Fruit fly (Drosophila melanogaster) whole organism, prepupa: Measurements from ENCODE around the gene CG17646.

Experiments
- CG10631 ChIP-seq: fragments of 200-800 bp; sonication (Bioruptor generic); optimal IDR thresholded peaks from 2 replicates; lab custom pipeline; 2016; ENCODE audit warnings: missing biosample characterization, missing genetic modification characterization
- CG10669 ChIP-seq: fragments of 200-800 bp; sonication (Bioruptor generic); optimal IDR thresholded peaks from 3 replicates; lab custom pipeline; 2018; ENCODE audit warnings: missing biosample characterization, mild to moderate bottlenecking, missing genetic modification characterization, moderate library complexity
- CG11294 ChIP-seq: fragments of 200-800 bp; sonication (Bioruptor generic); IDR thresholded peaks from 2 replicates; pipeline ENCODE4 v1.3.6; 2022; ENCODE audit warnings: missing biosample characterization, missing genetic modification characterization
- CG11762 ChIP-seq: fragments of 200-800 bp; sonication (Bioruptor generic); optimal IDR thresholded peaks from 3 replicates; lab custom pipeline; 2016; ENCODE audit warnings: missing biosample characterization, missing genetic modification characterization; ENCODE audit not compliant: insufficient read depth
- CG11902 ChIP-seq: fragments of 200-800 bp; sonication (Bioruptor generic); optimal IDR thresholded peaks from 3 replicates; lab custom pipeline; 2016; ENCODE audit warnings: missing biosample characterization, missing genetic modification characterization
- CG1621 ChIP-seq: fragments of 200-800 bp; sonication (Bioruptor generic); optimal IDR thresholded peaks from 3 replicates; lab custom pipeline; 2018; ENCODE audit warnings: missing biosample characterization, mild to moderate bottlenecking, missing genetic modification characterization
- CG16779 ChIP-seq: fragments of 200-800 bp; sonication (Bioruptor generic); optimal IDR thresholded peaks from 3 replicates; lab custom pipeline; 2017; ENCODE audit warnings: missing biosample characterization, mild to moderate bottlenecking, missing genetic modification characterization
- CG3032 ChIP-seq: fragments of 200-800 bp; optimal IDR thresholded peaks from 2 replicates; lab custom pipeline; 2019; ENCODE audit warnings: missing biosample characterization, mild to moderate bottlenecking, missing genetic modification characterization, moderate library complexity
- CG31627 ChIP-seq: fragments of 200-800 bp; sonication (Bioruptor generic); optimal IDR thresholded peaks from 3 replicates; lab custom pipeline; 2016; ENCODE audit warnings: missing biosample characterization, missing genetic modification characterization
- CG32006 ChIP-seq: fragments of 200-800 bp; sonication (Bioruptor generic); optimal IDR thresholded peaks from 3 replicates; lab custom pipeline; 2017; ENCODE audit warnings: missing biosample characterization, mild to moderate bottlenecking, missing genetic modification characterization
- CG34406 ChIP-seq: fragments of 200-800 bp; sonication (Bioruptor generic); optimal IDR thresholded peaks from 3 replicates; lab custom pipeline; 2016; ENCODE audit warnings: missing biosample characterization, missing genetic modification characterization
- CG3919 ChIP-seq: fragments of 200-800 bp; sonication (Bioruptor generic); optimal IDR thresholded peaks from 3 replicates; lab custom pipeline; 2016; ENCODE audit warnings: missing biosample characterization, missing genetic modification characterization
- CG4318 ChIP-seq: fragments of 200-800 bp; sonication (Bioruptor generic); optimal IDR thresholded peaks from 3 replicates; lab custom pipeline; 2017; ENCODE audit warnings: missing biosample characterization, mild to moderate bottlenecking, missing genetic modification characterization
- CG6163 ChIP-seq: fragments of 200-800 bp; sonication (Bioruptor generic); IDR thresholded peaks from 3 replicates; pipeline ENCODE4 v1.3.6; 2022; ENCODE audit warnings: missing biosample characterization, missing genetic modification characterization
- CG6276 ChIP-seq: fragments of 200-800 bp; sonication (Bioruptor generic); optimal IDR thresholded peaks from 2 replicates; lab custom pipeline; 2017; ENCODE audit warnings: missing biosample characterization, mild to moderate bottlenecking, missing genetic modification characterization
- CG6792 ChIP-seq: fragments of 200-800 bp; sonication (Bioruptor generic); optimal IDR thresholded peaks from 3 replicates; lab custom pipeline; 2016; ENCODE audit warnings: missing biosample characterization, missing genetic modification characterization
- CG6808 ChIP-seq: fragments of 200-800 bp; sonication (Bioruptor generic); optimal IDR thresholded peaks from 3 replicates; lab custom pipeline; 2017; ENCODE audit warnings: missing biosample characterization, missing genetic modification characterization, mild to moderate bottlenecking, moderate library complexity, missing genetic modification reagents
- CG6854 ChIP-seq: fragments of 200-800 bp; sonication (Bioruptor generic); optimal IDR thresholded peaks from 2 replicates; lab custom pipeline; 2017; ENCODE audit warnings: missing biosample characterization, mild to moderate bottlenecking, missing genetic modification characterization
- CG8319 ChIP-seq: fragments of 200-800 bp; sonication (Bioruptor generic); optimal IDR thresholded peaks from 3 replicates; lab custom pipeline; 2016; ENCODE audit warnings: missing biosample characterization, missing genetic modification characterization
- CG9139 ChIP-seq: fragments of 200-800 bp; sonication (Bioruptor generic); optimal IDR thresholded peaks from 3 replicates; lab custom pipeline; 2017; ENCODE audit warnings: missing biosample characterization, mild to moderate bottlenecking, missing genetic modification characterization
- Eip75B ChIP-seq: fragments of 200-800 bp; sonication (Bioruptor generic); optimal IDR thresholded peaks from 3 replicates; lab custom pipeline; 2016; ENCODE audit warnings: missing biosample characterization, missing genetic modification characterization
- Eip78C ChIP-seq: fragments of 200-800 bp; sonication (Bioruptor generic); peaks from one replicate; lab custom pipeline; 2016; ENCODE audit warnings: missing biosample characterization, missing genetic modification characterization
- Eip93F ChIP-seq: fragments of 200-800 bp; sonication (Bioruptor generic); optimal IDR thresholded peaks from 2 replicates; lab custom pipeline; 2016; ENCODE audit warnings: missing biosample characterization, mild to moderate bottlenecking, missing genetic modification characterization
- Ets21C ChIP-seq: fragments of 200-800 bp; sonication (Bioruptor generic); optimal IDR thresholded peaks from 3 replicates; lab custom pipeline; 2016; ENCODE audit warnings: missing biosample characterization, missing genetic modification characterization
- Hr4 ChIP-seq: fragments of 200-800 bp; sonication (Bioruptor generic); optimal IDR thresholded peaks from 3 replicates; lab custom pipeline; 2016; ENCODE audit warnings: missing biosample characterization, missing genetic modification characterization
- Lpt ChIP-seq: fragments of 200-800 bp; sonication (Bioruptor generic); optimal IDR thresholded peaks from 3 replicates; lab custom pipeline; 2016; ENCODE audit warnings: missing biosample characterization, missing genetic modification characterization
- OdsH ChIP-seq: fragments of 200-800 bp; sonication (Bioruptor generic); optimal IDR thresholded peaks from 3 replicates; lab custom pipeline; 2016; ENCODE audit warnings: missing biosample characterization, missing genetic modification characterization
- Sox102F ChIP-seq: fragments of 200-800 bp; sonication (Bioruptor generic); optimal IDR thresholded peaks from 2 replicates; lab custom pipeline; 2016; ENCODE audit warnings: missing biosample characterization, mild to moderate bottlenecking, missing genetic modification characterization
- Sox14 ChIP-seq: fragments of 200-800 bp; sonication (Bioruptor generic); optimal IDR thresholded peaks from 3 replicates; lab custom pipeline; 2016; ENCODE audit warnings: missing biosample characterization, missing genetic modification characterization
- achi ChIP-seq: fragments of 200-800 bp; sonication (Bioruptor generic); optimal IDR thresholded peaks from 3 replicates; lab custom pipeline; 2016; ENCODE audit warnings: missing biosample characterization, missing genetic modification characterization
- acj6 ChIP-seq: fragments of 200-800 bp; sonication (Bioruptor generic); optimal IDR thresholded peaks from 3 replicates; lab custom pipeline; 2016; ENCODE audit warnings: missing biosample characterization, missing genetic modification characterization
- cyc ChIP-seq: fragments of 200-800 bp; sonication (Bioruptor generic); optimal IDR thresholded peaks from 3 replicates; lab custom pipeline; 2016; ENCODE audit warnings: missing biosample characterization, missing genetic modification characterization
- dsx ChIP-seq: fragments of 200-800 bp; optimal IDR thresholded peaks from 3 replicates; lab custom pipeline; 2019; ENCODE audit warnings: missing biosample characterization, mild to moderate bottlenecking, missing genetic modification characterization, moderate library complexity; ENCODE audit not compliant: poor library complexity, severe bottlenecking
- esn ChIP-seq: fragments of 200-800 bp; sonication (Bioruptor generic); optimal IDR thresholded peaks from 2 replicates; lab custom pipeline; 2016; ENCODE audit warnings: missing biosample characterization, mild to moderate bottlenecking, missing genetic modification characterization, moderate library complexity
- fd59A ChIP-seq: fragments of 200-800 bp; sonication (Bioruptor generic); optimal IDR thresholded peaks from 2 replicates; lab custom pipeline; 2017; ENCODE audit warnings: missing biosample characterization, mild to moderate bottlenecking, missing genetic modification characterization, missing genetic modification reagents
- fkh ChIP-seq: fragments of 200-800 bp; sonication (Bioruptor generic); optimal IDR thresholded peaks from 3 replicates; lab custom pipeline; 2017; ENCODE audit warnings: missing biosample characterization, mild to moderate bottlenecking, missing genetic modification characterization, moderate library complexity
- net ChIP-seq: fragments of 200-800 bp; sonication (Bioruptor generic); optimal IDR thresholded peaks from 3 replicates; lab custom pipeline; 2016; ENCODE audit warnings: missing biosample characterization, missing genetic modification characterization
- pdm3 ChIP-seq: fragments of 200-800 bp; sonication (Bioruptor generic); optimal IDR thresholded peaks from 3 replicates; lab custom pipeline; 2016; ENCODE audit warnings: missing biosample characterization, missing genetic modification characterization
- salr ChIP-seq, 2 experiments: fragments of 200-800 bp; sonication (Bioruptor generic); optimal IDR thresholded peaks; 3 replicates each; lab custom pipeline; 2016 to 2018; ENCODE audit warnings: missing biosample characterization in 2 of 2, missing genetic modification characterization in 2 of 2, mild to moderate bottlenecking in 1 of 2
- ss ChIP-seq, 2 experiments: fragments of 200-800 bp; sonication (Bioruptor generic); optimal IDR thresholded peaks; 2 replicates in 1 of 2; 3 replicates in 1 of 2; lab custom pipeline; 2017 to 2018; ENCODE audit warnings: mild to moderate bottlenecking in 2 of 2, missing biosample characterization in 2 of 2, missing genetic modification characterization in 2 of 2, moderate library complexity in 1 of 2
- topi ChIP-seq: fragments of 200-800 bp; sonication (Bioruptor generic); optimal IDR thresholded peaks from 3 replicates; lab custom pipeline; 2016; ENCODE audit warnings: missing biosample characterization, missing genetic modification characterization
- vri ChIP-seq: fragments of 200-800 bp; sonication (Bioruptor generic); optimal IDR thresholded peaks from 3 replicates; lab custom pipeline; 2016; ENCODE audit warnings: missing biosample characterization, mild to moderate bottlenecking, missing genetic modification characterization

The CG17646 gene

DNA sequence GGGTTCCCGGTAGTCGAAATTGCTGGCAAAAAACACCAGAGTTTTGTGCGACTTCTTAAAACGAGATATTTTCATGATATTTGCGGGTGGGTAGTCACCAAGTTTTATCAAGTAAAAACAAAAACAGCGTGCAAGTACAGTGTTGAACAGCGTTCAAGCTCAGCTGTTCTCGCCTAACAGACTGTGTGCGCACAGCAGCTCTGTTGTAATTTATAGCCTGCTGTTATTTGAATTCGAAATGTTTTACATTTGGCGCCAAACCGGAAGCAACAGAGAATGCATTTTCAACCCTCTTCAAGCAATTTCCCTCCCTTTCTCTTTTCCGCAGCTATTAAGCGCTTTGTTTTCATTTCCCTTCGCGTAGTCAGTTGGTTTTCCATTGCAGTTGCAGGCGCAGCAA is at the start of gene CG17646, which contains the start of gene CG17652:
TSS of gene CG17646 (plus strand) at position 336 of the 400 bp plus-strand sequence.
TSS of gene CG17652 (minus strand) at position 168 of the 400 bp plus-strand sequence.
- TF ChIP-seq Sox102F (GFP tag; lab: Kevin White, UChicago) = no peak
- peak; percentile 61 for TF ChIP-seq Eip78C (GFP tag; lab: Kevin White, UChicago)
- TF ChIP-seq CG16779 (tag; lab: Kevin White, UChicago) = no peak
- no peak for TF ChIP-seq CG3919 (GFP tag; lab: Kevin White, UChicago)
- TF ChIP-seq CG6163 (GFP tag; lab: Robert Waterston, UW) = peak; percentile 45; the same call in 2 of the 3 replicates
- TF ChIP-seq vri (GFP tag; lab: Kevin White, UChicago) = peak; percentile 15
- TF ChIP-seq CG6808 (GFP tag; lab: Kevin White, UChicago) = no peak
- TF ChIP-seq esn = peak; percentile 40
- peak in 1 of 2 experiments; percentile 8 for TF ChIP-seq ss (GFP tag; optimal IDR thresholded peaks at IDR 0.05; lab: Kevin White, UChicago)
- no peak for TF ChIP-seq cyc
- TF ChIP-seq CG3032 (tag; lab: Kevin White, UChicago) = no peak
- TF ChIP-seq CG10669 (GFP tag; lab: Kevin White, UChicago) = no peak
- TF ChIP-seq CG6854 (GFP tag; lab: Kevin White, UChicago) = peak; percentile 1
- peak; percentile 66 for TF ChIP-seq fkh (GFP tag; lab: Kevin White, UChicago)
- TF ChIP-seq Sox14 (GFP tag; lab: Kevin White, UChicago) = peak; percentile 2

DNA sequence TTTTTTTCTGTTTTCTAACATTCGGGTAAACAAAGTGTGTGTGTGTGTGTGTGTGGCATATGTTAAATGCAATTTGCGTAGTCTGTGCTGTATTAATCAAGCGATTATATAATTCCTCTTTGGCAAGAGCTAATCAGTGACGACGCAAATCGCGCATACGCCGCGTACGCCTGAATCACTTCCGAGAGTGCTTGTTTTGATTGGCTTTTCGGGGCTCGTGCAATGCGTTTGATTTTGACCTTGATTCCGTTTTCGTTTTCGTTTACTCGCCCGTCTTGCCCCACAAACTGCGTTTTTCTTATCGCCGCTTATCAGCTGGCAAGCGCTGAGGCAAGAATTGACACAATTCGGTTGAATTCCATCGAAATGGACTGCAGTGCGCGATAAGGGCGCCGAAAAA is 39.5 kb upstream of the CG17646 start:
- TF ChIP-seq Lpt (GFP tag; lab: Kevin White, UChicago) (no peak), esn (no peak), Ets21C (GFP tag; lab: Kevin White, UChicago) (no peak), Eip93F (GFP tag; lab: Kevin White, UChicago) (peak; percentile 50), pdm3 (GFP tag; lab: Kevin White, UChicago) (no peak), vri (GFP tag; lab: Kevin White, UChicago) (peak; percentile 89)

DNA sequence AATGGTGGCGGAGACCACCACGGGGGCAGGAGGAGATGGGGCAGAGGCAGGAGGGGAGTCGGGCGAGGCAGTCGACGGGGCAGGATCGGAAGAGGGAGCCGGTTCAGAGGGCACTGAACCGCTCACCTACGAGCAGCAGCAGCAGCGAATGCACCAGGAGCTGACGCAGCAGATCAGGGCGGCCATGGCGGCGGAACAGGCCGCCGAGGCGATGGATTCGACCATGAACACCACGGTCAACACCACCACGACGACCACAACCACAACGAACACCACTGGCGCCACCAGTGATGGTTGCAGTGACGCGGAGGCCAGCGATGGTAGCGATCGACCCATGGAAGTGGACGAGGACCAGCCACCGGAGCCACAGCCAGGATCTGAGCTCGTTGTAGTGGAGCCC is 36.1 kb upstream of the CG17646 start:
- TF ChIP-seq CG16779 (tag; lab: Kevin White, UChicago) (no peak), topi (GFP tag; lab: Kevin White, UChicago) (no peak), fd59A (GFP tag; lab: Kevin White, UChicago) (no peak), CG34406 (no peak), CG10631 (GFP tag; lab: Kevin White, UChicago) (no peak), Sox102F (GFP tag; lab: Kevin White, UChicago) (no peak), CG11294 (GFP tag; lab: Robert Waterston, UW) (no peak), CG32006 (GFP tag; lab: Kevin White, UChicago) (no peak), net (GFP tag; lab: Kevin White, UChicago) (no peak), CG8319 (GFP tag; lab: Kevin White, UChicago) (no peak), achi (GFP tag; lab: Kevin White, UChicago) (no peak), CG9139 (no peak), CG6854 (GFP tag; lab: Kevin White, UChicago) (no peak), CG6276 (GFP tag; lab: Kevin White, UChicago) (no peak), CG1621 (no peak), acj6 (GFP tag; lab: Kevin White, UChicago) (no peak), dsx (GFP tag; lab: Kevin White, UChicago) (no peak), Hr4 (GFP tag; lab: Kevin White, UChicago) (no peak), CG11902 (GFP tag; lab: Kevin White, UChicago) (no peak)
- TF ChIP-seq, all 60 proteins: peak for 0

DNA sequence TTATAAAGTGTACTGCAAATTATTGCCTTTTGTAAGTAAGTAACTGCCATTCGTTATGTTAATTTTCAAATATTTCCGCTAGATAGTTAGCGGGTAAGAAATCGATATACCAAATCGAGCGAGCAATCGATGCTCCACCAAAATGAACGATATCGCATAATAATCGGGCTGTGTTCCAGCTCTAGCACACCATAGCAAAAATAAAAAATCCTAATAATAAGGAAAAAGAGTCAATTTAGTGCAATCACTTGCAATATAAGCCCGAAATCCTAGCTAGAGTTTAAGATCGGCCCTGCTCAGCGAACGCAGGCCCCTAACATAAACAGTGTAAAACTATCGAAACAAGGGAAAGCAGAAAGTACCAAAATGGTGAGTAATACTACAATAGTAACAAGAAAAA is 27.6 kb upstream of the CG17646 start, which contains the start of gene cpb:
TSS of gene cpb (plus strand) at position 157 of the 400 bp plus-strand sequence.
- no peak for TF ChIP-seq OdsH
- no peak for TF ChIP-seq CG6792 (GFP tag; lab: Kevin White, UChicago)
- TF ChIP-seq CG32006 (GFP tag; lab: Kevin White, UChicago) = no peak
- TF ChIP-seq Eip75B (GFP tag; lab: Kevin White, UChicago) = no peak
- TF ChIP-seq fkh (GFP tag; lab: Kevin White, UChicago) = no peak
- no peak for TF ChIP-seq CG4318 (GFP tag; lab: Kevin White, UChicago)
- TF ChIP-seq fd59A (GFP tag; lab: Kevin White, UChicago) = no peak
- TF ChIP-seq CG11294 (GFP tag; lab: Robert Waterston, UW) = no peak
- no peak for TF ChIP-seq CG11902 (GFP tag; lab: Kevin White, UChicago)
- no peak for TF ChIP-seq CG11762 (GFP tag; lab: Kevin White, UChicago)
- no peak for TF ChIP-seq Eip78C (GFP tag; lab: Kevin White, UChicago)
- no peak for TF ChIP-seq ss (GFP tag; optimal IDR thresholded peaks at IDR 0.05; lab: Kevin White, UChicago)
- no peak for TF ChIP-seq salr (GFP tag; optimal IDR thresholded peaks at IDR 0.05; lab: Kevin White, UChicago)
- no peak for TF ChIP-seq dsx (GFP tag; lab: Kevin White, UChicago)
- no peak for TF ChIP-seq CG31627 (GFP tag; lab: Kevin White, UChicago)
- TF ChIP-seq CG3919 (GFP tag; lab: Kevin White, UChicago) = no peak
- no peak for TF ChIP-seq CG8319 (GFP tag; lab: Kevin White, UChicago)
- TF ChIP-seq CG9139 = no peak
- TF ChIP-seq CG6854 (GFP tag; lab: Kevin White, UChicago) = no peak
- TF ChIP-seq Sox102F (GFP tag; lab: Kevin White, UChicago) = no peak
- TF ChIP-seq, all 60 proteins: peak for 0
